Worm (Caenorhabditis elegans) whole organism, dauer: ENCODE data around the gene lips-7.
"Not testable (repeated sequence)": the region's sequence is repeated elsewhere in the genome, so short reads cannot be mapped to it uniquely, and the experiment has no call there.

Experiments
- unc-62 ChIP-seq: sonication (generic microtip); optimal IDR thresholded peaks from 2 replicates; lab custom pipeline; 2017; ENCODE audit warnings: missing biosample characterization, missing genetic modification reagents, missing genetic modification characterization

lips-7 gene

DNA sequence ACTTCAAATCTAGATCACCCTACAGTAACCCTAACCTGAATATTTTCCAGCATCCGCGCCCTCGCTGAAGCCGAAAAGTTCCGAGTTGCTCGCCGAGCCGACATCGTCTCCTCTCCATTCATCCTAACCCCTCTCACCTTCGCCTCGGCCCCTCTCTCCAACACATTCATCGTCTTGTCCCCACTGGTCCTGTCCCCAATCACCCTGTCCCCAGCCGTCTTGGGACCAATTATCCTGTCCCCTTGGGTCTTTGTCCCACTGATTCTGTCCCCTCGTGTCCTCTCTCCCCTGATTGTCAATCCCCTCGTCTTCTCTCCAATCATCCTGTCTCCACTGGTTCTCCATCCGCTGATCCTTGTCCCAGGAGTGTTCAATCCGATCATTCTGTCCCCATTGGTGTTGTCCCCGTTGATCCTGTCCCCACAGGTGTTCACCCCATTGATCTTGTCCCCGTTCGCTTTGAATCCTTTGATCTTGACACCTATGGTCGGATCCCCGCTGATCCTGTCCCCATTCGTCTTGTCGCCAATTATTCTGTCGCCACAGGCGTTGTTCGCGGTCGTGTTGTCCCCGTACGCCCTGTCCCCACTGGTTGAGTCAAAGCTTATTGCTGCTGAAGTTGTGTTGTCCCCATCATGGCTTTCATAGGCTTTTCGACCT, at the start of gene lips-7:
Gene lips-7, plus strand, starts transcription at position 610 of the 660 bp plus-strand sequence.
- TF ChIP-seq unc-62 (GFP tag; lab: Kevin White, UChicago): no peak

- TF ChIP-seq unc-62 (GFP tag; lab: Kevin White, UChicago): no peak
Observed at ce11 chrII:502638-503037, 49.0 kb upstream of the lips-7 start.

ce11 chrII:506069-506468, 45.6 kb upstream of the lips-7 start:
- TF ChIP-seq unc-62 (GFP tag; lab: Kevin White, UChicago): no peak

DNA sequence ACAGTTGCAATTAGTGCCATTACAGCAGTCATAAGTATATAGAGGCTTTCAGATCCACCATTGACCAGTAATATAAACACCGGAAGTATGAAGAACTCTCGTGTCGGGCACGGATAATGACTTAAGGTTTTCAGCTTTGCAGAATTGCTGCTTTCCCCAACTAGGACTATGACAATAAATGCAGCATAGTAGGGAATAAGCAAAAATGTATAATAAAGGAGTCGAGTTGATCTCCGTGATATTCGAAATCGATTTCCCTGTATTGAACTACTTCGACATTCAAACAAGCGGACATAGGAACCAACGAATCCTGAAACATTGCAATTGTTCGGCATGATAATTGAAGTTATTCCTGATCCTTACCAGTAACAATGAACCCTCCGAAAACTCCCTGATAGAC, 43.1 kb upstream of the lips-7 start:
- no peak for TF ChIP-seq unc-62 (GFP tag; lab: Kevin White, UChicago)

- TF ChIP-seq unc-62 (GFP tag; lab: Kevin White, UChicago): no peak
Observed at ce11 chrII:509230-509629, 42.4 kb upstream of the lips-7 start, which contains the start of gene srh-105. srh-105 (minus strand) TSS chrII:509330.

- no peak for TF ChIP-seq unc-62 (GFP tag; lab: Kevin White, UChicago)
Observed at ce11 chrII:511968-512367, 39.7 kb upstream of the lips-7 start.

ce11 chrII:512630-513029, 39.0 kb upstream of the lips-7 start:
- no peak for TF ChIP-seq unc-62 (GFP tag; lab: Kevin White, UChicago)

DNA sequence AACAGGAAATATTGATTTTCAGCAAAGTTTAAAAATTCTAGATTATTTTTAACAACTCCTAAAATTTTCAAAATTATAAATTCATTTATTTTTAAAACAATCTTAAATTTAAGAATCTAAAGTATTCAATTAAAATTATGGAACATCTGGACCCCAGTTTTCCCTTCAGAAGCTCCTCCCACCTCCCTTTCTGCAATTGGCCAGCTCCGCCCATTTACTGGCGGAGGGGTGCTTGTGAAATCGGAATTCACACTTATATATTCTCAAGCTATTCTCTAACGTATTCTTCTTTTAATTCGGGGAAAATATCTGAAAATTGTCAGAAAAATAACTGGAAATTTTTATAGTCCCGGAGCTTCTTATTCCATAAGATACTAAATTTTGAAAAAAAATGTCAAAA, 35.9 kb upstream of the lips-7 start, which contains the start of gene mab-9:
Gene mab-9, plus strand, starts transcription at position 260 of the 400 bp plus-strand sequence.
- no peak for TF ChIP-seq unc-62 (GFP tag; lab: Kevin White, UChicago)

- no peak for TF ChIP-seq unc-62 (GFP tag; lab: Kevin White, UChicago)
Observed at ce11 chrII:521720-522119, 29.9 kb upstream of the lips-7 start.

DNA sequence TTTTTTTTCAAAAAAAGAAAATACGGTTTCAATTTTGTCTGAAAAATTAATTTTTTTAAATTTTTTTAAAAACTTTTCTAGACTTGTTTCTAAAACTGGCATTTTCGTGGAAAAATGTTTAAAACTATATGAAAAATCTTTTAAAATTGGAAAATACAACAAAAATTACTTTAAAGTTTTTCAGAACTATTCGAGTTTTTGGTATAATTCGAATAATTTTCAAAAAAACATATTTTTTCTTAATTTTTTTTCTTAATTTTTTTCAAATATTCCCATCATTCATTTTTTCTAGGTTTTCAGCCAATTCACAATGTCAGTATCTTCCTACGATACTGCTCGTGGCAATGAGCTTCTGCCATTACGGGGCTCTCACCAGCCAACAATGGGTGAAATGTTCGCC, 29.4 kb upstream of the lips-7 start, which contains the start of gene slc-36.2:
Gene slc-36.2, plus strand, starts transcription at position 301 of the 400 bp plus-strand sequence.
- no peak for TF ChIP-seq unc-62 (GFP tag; lab: Kevin White, UChicago)

DNA sequence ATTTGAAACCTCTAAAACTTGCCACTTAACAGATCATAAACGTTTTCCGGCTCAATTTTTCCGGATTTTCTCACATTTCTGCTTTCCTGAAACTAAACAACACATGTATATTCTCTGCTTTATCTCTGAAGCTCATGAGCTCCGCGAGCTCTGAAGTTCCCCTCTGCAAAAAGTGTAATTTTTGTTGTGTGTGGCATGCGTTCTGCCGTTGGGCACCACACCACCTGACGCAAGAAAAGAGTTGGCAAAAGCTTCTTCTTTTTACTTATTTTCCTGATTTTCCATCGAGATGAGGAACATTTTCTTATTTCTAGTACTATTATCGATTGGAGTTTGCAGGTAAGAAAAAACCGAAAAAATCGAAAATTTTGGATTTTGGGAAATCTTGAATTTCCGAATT, 25.3 kb upstream of the lips-7 start, which contains the start of gene lgc-34:
Gene lgc-34, plus strand, starts transcription at position 200 of the 400 bp plus-strand sequence.
- no peak for TF ChIP-seq unc-62 (GFP tag; lab: Kevin White, UChicago)

ce11 chrII:535226-535625, 16.4 kb upstream of the lips-7 start, which contains the start of gene T27A1.3:
T27A1.3 (plus strand) TSS chrII:535526.
- TF ChIP-seq unc-62 (GFP tag; lab: Kevin White, UChicago): not testable (repeated sequence)

- no peak for TF ChIP-seq unc-62 (GFP tag; lab: Kevin White, UChicago)
Observed at ce11 chrII:536775-537174, 14.9 kb upstream of the lips-7 start, which contains the start of gene T27A1.2. T27A1.2 (minus strand) TSS chrII:536875.

DNA sequence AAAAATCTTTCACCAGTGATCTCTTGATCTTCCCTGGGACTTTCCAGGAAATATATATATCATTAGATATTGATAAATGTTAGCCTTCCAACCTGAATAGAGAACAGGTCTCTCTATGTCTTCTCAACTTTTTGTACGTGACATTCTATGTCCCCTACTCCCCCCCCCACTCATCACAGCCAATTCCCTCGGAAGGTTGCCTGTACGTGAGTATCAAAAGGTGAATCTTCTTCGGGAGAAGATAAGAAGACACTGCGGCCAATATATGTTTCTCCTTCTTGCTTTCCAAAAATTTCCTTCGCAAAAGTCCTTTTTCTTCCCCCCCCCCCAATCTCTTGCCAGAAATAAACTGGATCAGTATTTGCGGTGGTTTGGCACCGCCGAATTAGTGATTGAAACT, 9.2 kb upstream of the lips-7 start:
- TF ChIP-seq unc-62 (GFP tag; lab: Kevin White, UChicago): no peak

DNA sequence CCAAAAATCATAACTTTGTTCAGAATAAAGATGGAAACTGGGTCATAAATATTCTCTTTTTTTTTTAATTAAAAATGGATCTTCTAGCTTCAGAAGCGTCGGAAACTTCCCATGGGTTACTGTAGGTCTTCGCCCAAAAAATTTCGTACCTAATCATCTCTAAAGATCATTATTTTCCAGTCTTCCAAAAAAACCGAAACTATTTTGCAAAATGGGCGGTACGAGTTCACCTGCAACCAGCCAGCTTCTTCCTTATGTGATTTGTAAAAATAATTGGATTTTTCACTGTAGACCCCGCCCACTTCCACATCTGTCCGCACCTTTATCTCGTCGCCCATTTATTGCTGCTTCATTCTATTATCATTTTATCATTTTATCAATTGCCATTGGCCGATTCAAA, 5.2 kb upstream of the lips-7 start, which contains the start of gene mlt-10:
Gene mlt-10, plus strand, starts transcription at position 301 of the 400 bp plus-strand sequence.
- TF ChIP-seq unc-62 (GFP tag; lab: Kevin White, UChicago): no peak

DNA sequence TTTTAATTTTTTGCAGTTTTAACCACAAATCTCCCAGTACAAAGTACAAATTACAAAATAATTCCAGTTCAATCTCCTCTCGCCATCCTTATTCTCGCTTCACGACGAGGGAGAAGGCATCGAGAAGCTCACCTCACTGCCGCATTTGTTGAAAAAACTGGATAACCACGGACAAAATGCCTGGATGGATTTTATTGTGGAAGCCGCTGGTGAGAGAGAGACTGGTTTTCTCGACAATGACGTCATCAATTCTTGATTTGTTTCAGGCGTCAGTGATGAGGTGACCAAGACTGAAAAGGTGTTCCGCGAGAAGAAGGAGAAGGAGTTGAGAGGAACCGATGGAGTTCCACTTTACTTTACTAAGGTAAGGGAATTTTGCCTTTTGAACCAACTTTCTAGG, 2.2 kb upstream of the lips-7 start:
- no peak for TF ChIP-seq unc-62 (GFP tag; lab: Kevin White, UChicago)

DNA sequence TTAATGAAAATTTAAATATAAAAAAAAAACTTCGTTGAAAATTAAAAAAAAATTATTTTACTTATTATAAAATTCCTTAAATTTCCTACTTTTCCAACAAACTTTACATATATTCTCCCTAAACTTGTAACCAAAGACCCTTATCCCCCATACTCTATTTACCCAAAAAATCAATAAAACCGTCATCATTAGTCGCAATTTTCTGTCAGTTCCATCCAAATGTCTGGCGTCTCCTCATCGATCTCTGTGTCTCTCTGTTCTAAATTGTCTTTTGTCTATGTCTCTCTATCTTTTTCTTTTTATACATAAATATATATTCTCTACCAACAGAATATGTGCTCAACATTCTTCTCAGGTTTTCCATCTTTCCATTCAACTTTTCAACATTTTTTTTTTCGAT, 3.7 kb downstream of the lips-7 start:
- no peak for TF ChIP-seq unc-62 (GFP tag; lab: Kevin White, UChicago)
